Worm (Caenorhabditis elegans) whole organism, L4 larva: ENCODE results near the gene R07E5.17.
A peak's percentile ranks its signal among the peaks of the same experiment; 100 is the strongest.
"Not testable (repeated sequence)": the region's sequence is repeated elsewhere in the genome, so short reads cannot be mapped to it uniquely, and the experiment has no call there.

Source experiments
- D1046.2 ChIP-seq: fragments of 200-800 bp; sonication (Bioruptor generic); IDR thresholded peaks from 2 replicates; pipeline ENCODE4 v1.3.6; 2022; ENCODE audit warnings: missing genetic modification characterization, missing compliant biosample characterization
- F10B5.3 ChIP-seq: sonication (generic microtip); optimal IDR thresholded peaks from 2 replicates; lab custom pipeline; 2016; ENCODE audit warnings: mild to moderate bottlenecking, missing genetic modification characterization, missing compliant biosample characterization
- F37D6.2 ChIP-seq: sonication (generic microtip); optimal IDR thresholded peaks from 2 replicates; lab custom pipeline; 2016; ENCODE audit warnings: mild to moderate bottlenecking, missing genetic modification characterization, missing compliant biosample characterization
- T20F7.1 ChIP-seq: fragments of 200-800 bp; sonication (Bioruptor generic); optimal IDR thresholded peaks from 2 replicates; lab custom pipeline; 2018; ENCODE audit warnings: mild to moderate bottlenecking, missing genetic modification characterization, missing compliant biosample characterization
- T26A8.4 ChIP-seq: fragments of 200-800 bp; sonication (Bioruptor generic); IDR thresholded peaks from 2 replicates; pipeline ENCODE4 v1.3.6; 2022; ENCODE audit warnings: missing genetic modification characterization, missing compliant biosample characterization
- ZK337.2 ChIP-seq: fragments of 200-800 bp; sonication (Bioruptor generic); IDR thresholded peaks from 2 replicates; pipeline ENCODE4 v1.3.6; 2022; ENCODE audit warnings: missing genetic modification reagents, missing genetic modification characterization, missing compliant biosample characterization
- arid-1 ChIP-seq: fragments of 200-800 bp; sonication (Bioruptor generic); conservative IDR thresholded peaks from 2 replicates; pipeline ENCODE4 v1.3.6; 2022; ENCODE audit warnings: missing genetic modification reagents, missing genetic modification characterization, missing compliant biosample characterization
- ctbp-1 ChIP-seq: fragments of 200-800 bp; sonication (Bioruptor generic); IDR thresholded peaks from 2 replicates; pipeline ENCODE4 v1.3.6; 2022; ENCODE audit warnings: missing genetic modification reagents, missing genetic modification characterization, missing compliant biosample characterization
- dmd-6 ChIP-seq: fragments of 200-800 bp; sonication (Bioruptor generic); IDR thresholded peaks from 2 replicates; pipeline ENCODE4 v1.3.6; 2022; ENCODE audit warnings: missing genetic modification reagents, missing genetic modification characterization, missing compliant biosample characterization
- dmd-8 ChIP-seq: fragments of 200-800 bp; sonication (Bioruptor generic); IDR thresholded peaks from 2 replicates; pipeline ENCODE4 v1.3.6; 2022; ENCODE audit warnings: missing genetic modification characterization, missing compliant biosample characterization
- dmd-9 ChIP-seq: fragments of 200-800 bp; sonication (Bioruptor generic); IDR thresholded peaks from 2 replicates; pipeline ENCODE4 v1.3.6; 2022; ENCODE audit warnings: missing genetic modification reagents, missing genetic modification characterization, missing compliant biosample characterization
- duxl-1 ChIP-seq: sonication (generic microtip); optimal IDR thresholded peaks from 2 replicates; lab custom pipeline; 2016; ENCODE audit warnings: mild to moderate bottlenecking, missing genetic modification characterization, moderate library complexity, missing compliant biosample characterization; ENCODE audit not compliant: poor library complexity
- dve-1 ChIP-seq: sonication (generic microtip); optimal IDR thresholded peaks from 2 replicates; lab custom pipeline; 2017; ENCODE audit warnings: antibody characterized with exemption, mild to moderate bottlenecking, missing genetic modification characterization, missing compliant biosample characterization; ENCODE audit not compliant: insufficient read depth
- egl-43 ChIP-seq: fragments of 200-800 bp; sonication (Bioruptor generic); IDR thresholded peaks from 2 replicates; pipeline ENCODE4 v1.3.6; 2022; ENCODE audit warnings: missing genetic modification reagents, missing genetic modification characterization, missing compliant biosample characterization
- fkh-10 ChIP-seq: fragments of 150-350 bp; optimal IDR thresholded peaks from 2 replicates; lab custom pipeline; 2014; ENCODE audit warnings: missing biosample characterization, missing genetic modification reagents, missing genetic modification characterization
- gei-8 ChIP-seq: fragments of 200-800 bp; sonication (Bioruptor generic); optimal IDR thresholded peaks from 2 replicates; lab custom pipeline; 2018; ENCODE audit warnings: mild to moderate bottlenecking, missing genetic modification characterization, missing compliant biosample characterization
- hif-1 ChIP-seq, 2 experiments: sonication (generic microtip); optimal IDR thresholded peaks; 2 replicates each; lab custom pipeline; 2016 to 2017; ENCODE audit warnings: missing compliant biosample characterization in 2 of 2, missing genetic modification characterization in 2 of 2, missing genetic modification reagents in 2 of 2, missing genotype in 2 of 2, mild to moderate bottlenecking in 1 of 2
- hlh-11 ChIP-seq: fragments of 200-800 bp; sonication (Bioruptor generic); optimal IDR thresholded peaks from 2 replicates; lab custom pipeline; 2018; ENCODE audit warnings: mild to moderate bottlenecking, missing genetic modification characterization, missing compliant biosample characterization
- hlh-30 ChIP-seq: sonication (generic microtip); optimal IDR thresholded peaks from 2 replicates; lab custom pipeline; 2017; ENCODE audit warnings: antibody characterized with exemption, mild to moderate bottlenecking, missing genetic modification characterization, missing compliant biosample characterization; ENCODE audit not compliant: insufficient read depth
- lim-7 ChIP-seq: fragments of 200-800 bp; sonication (Bioruptor generic); IDR thresholded peaks from 2 replicates; pipeline ENCODE4 v1.3.6; 2022; ENCODE audit warnings: missing genetic modification characterization, missing compliant biosample characterization
- lin-13 ChIP-seq: fragments of 150-350 bp; optimal IDR thresholded peaks from 2 replicates; lab custom pipeline; 2014; ENCODE audit warnings: missing biosample characterization, missing genetic modification reagents, missing genetic modification characterization
- lin-29 ChIP-seq: fragments of 200-800 bp; sonication (Bioruptor generic); IDR thresholded peaks from 2 replicates; pipeline ENCODE4 v1.3.6; 2022; ENCODE audit warnings: missing genetic modification reagents, missing genetic modification characterization, missing compliant biosample characterization
- lin-38 ChIP-seq: fragments of 200-800 bp; sonication (Bioruptor generic); IDR thresholded peaks from 2 replicates; pipeline ENCODE4 v1.3.6; 2022; ENCODE audit warnings: missing genetic modification reagents, missing genetic modification characterization, missing compliant biosample characterization
- madf-9 ChIP-seq: fragments of 200-800 bp; sonication (Bioruptor generic); conservative IDR thresholded peaks from 2 replicates; pipeline ENCODE4 v1.3.6; 2022; ENCODE audit warnings: missing genetic modification reagents, missing genetic modification characterization, missing compliant biosample characterization
- mdt-29 ChIP-seq: fragments of 200-800 bp; sonication (Bioruptor generic); IDR thresholded peaks from 2 replicates; pipeline ENCODE4 v1.3.6; 2022; ENCODE audit warnings: missing genetic modification reagents, missing genetic modification characterization, missing compliant biosample characterization
- mep-1 ChIP-seq: fragments of 150-350 bp; sonication (generic microtip); optimal IDR thresholded peaks from 3 replicates; lab custom pipeline; 2014; ENCODE audit warnings: missing biosample characterization, missing genetic modification characterization
- mes-2 ChIP-seq: sonication (generic microtip); optimal IDR thresholded peaks from 2 replicates; lab custom pipeline; 2016; ENCODE audit warnings: missing genotype, mild to moderate bottlenecking, missing genetic modification characterization, missing compliant biosample characterization; ENCODE audit not compliant: poor library complexity, severe bottlenecking
- mxl-3 ChIP-seq: fragments of 200-800 bp; sonication (Bioruptor generic); optimal IDR thresholded peaks from 2 replicates; lab custom pipeline; 2018; ENCODE audit warnings: mild to moderate bottlenecking, missing genetic modification characterization, missing compliant biosample characterization
- nhr-111 ChIP-seq: fragments of 200-800 bp; sonication (Bioruptor generic); optimal IDR thresholded peaks from 2 replicates; lab custom pipeline; 2018; ENCODE audit warnings: mild to moderate bottlenecking, missing genetic modification characterization, missing compliant biosample characterization
- nhr-25 ChIP-seq: sonication (generic microtip); optimal IDR thresholded peaks from 2 replicates; lab custom pipeline; 2017; ENCODE audit warnings: missing genetic modification characterization, mild to moderate bottlenecking, missing compliant biosample characterization, antibody characterized with exemption, moderate library complexity, borderline replicate concordance; ENCODE audit not compliant: insufficient read depth
- nhr-28 ChIP-seq: fragments of 150-350 bp; optimal IDR thresholded peaks from 2 replicates; lab custom pipeline; 2014; ENCODE audit warnings: missing biosample characterization, missing genetic modification characterization
- nhr-42 ChIP-seq: fragments of 200-800 bp; sonication (Bioruptor generic); IDR thresholded peaks from 2 replicates; pipeline ENCODE4 v1.3.6; 2022; ENCODE audit warnings: missing genetic modification characterization, missing compliant biosample characterization
- pha-4 ChIP-seq, 2 experiments: fragments of 150-350 bp in 1 of 2; fragments of 200-800 bp in 1 of 2; sonication (Bioruptor generic) in 1 of 2; IDR thresholded peaks in 1 of 2; optimal IDR thresholded peaks in 1 of 2; 2 replicates each; pipeline versions ENCODE4 v1.3.6 to Lab custom; 2014 to 2022; ENCODE audit warnings: missing genetic modification characterization in 2 of 2, missing genetic modification reagents in 2 of 2, missing biosample characterization in 1 of 2, missing compliant biosample characterization in 1 of 2
- php-3 ChIP-seq: fragments of 200-800 bp; sonication (Bioruptor generic); IDR thresholded peaks from 2 replicates; pipeline ENCODE4 v1.3.6; 2022; ENCODE audit warnings: missing genetic modification reagents, missing genetic modification characterization, missing compliant biosample characterization
- rbr-2 ChIP-seq: sonication (generic microtip); optimal IDR thresholded peaks from 2 replicates; lab custom pipeline; 2016; ENCODE audit warnings: missing genotype, missing genetic modification characterization, missing compliant biosample characterization
- saeg-2 ChIP-seq: fragments of 200-800 bp; sonication (Bioruptor generic); IDR thresholded peaks from 2 replicates; pipeline ENCODE4 v1.3.6; 2022; ENCODE audit warnings: missing genetic modification reagents, missing genetic modification characterization, missing compliant biosample characterization
- set-16 ChIP-seq: fragments of 200-800 bp; sonication (Bioruptor generic); IDR thresholded peaks from 2 replicates; pipeline ENCODE4 v1.3.6; 2022; ENCODE audit warnings: missing genetic modification reagents, missing genetic modification characterization, missing compliant biosample characterization
- spr-1 ChIP-seq: sonication (generic microtip); optimal IDR thresholded peaks from 2 replicates; lab custom pipeline; 2016; ENCODE audit warnings: mild to moderate bottlenecking, missing genetic modification characterization, missing compliant biosample characterization
- spr-3 ChIP-seq: fragments of 200-800 bp; sonication (Bioruptor generic); optimal IDR thresholded peaks from 2 replicates; lab custom pipeline; 2018; ENCODE audit warnings: mild to moderate bottlenecking, missing genetic modification characterization, missing compliant biosample characterization
- tra-1 ChIP-seq: fragments of 200-800 bp; sonication (Bioruptor generic); IDR thresholded peaks from 2 replicates; pipeline ENCODE4 v1.3.6; 2022; ENCODE audit warnings: missing genetic modification reagents, missing genetic modification characterization, missing compliant biosample characterization
- unc-62 ChIP-seq, 3 experiments: fragments of 150-350 bp in 1 of 3; sonication (generic microtip); optimal IDR thresholded peaks in 2 of 3; peaks in 1 of 3; 1 replicate in 1 of 3; 2 replicates in 2 of 3; lab custom pipeline; 2014 to 2017; ENCODE audit warnings: missing biosample characterization in 3 of 3, missing genetic modification characterization in 3 of 3, missing genetic modification reagents in 3 of 3, missing genotype in 1 of 3
- vab-7 ChIP-seq: fragments of 200-800 bp; sonication (Bioruptor generic); IDR thresholded peaks from 2 replicates; pipeline ENCODE4 v1.3.6; 2022; ENCODE audit warnings: missing genetic modification reagents, missing genetic modification characterization, missing compliant biosample characterization
- zfp-3 ChIP-seq: fragments of 200-800 bp; sonication (Bioruptor generic); conservative IDR thresholded peaks from 2 replicates; pipeline ENCODE4 v1.3.6; 2022; ENCODE audit warnings: missing genetic modification reagents, missing genetic modification characterization, missing compliant biosample characterization
- zip-11 ChIP-seq: fragments of 200-800 bp; sonication (Bioruptor generic); IDR thresholded peaks from 2 replicates; pipeline ENCODE4 v1.3.6; 2022; ENCODE audit warnings: missing genetic modification characterization, missing compliant biosample characterization
- zip-2 ChIP-seq: fragments of 150-350 bp; optimal IDR thresholded peaks from 2 replicates; lab custom pipeline; 2014; ENCODE audit warnings: missing biosample characterization, missing genetic modification characterization

The R07E5.17 gene

DNA sequence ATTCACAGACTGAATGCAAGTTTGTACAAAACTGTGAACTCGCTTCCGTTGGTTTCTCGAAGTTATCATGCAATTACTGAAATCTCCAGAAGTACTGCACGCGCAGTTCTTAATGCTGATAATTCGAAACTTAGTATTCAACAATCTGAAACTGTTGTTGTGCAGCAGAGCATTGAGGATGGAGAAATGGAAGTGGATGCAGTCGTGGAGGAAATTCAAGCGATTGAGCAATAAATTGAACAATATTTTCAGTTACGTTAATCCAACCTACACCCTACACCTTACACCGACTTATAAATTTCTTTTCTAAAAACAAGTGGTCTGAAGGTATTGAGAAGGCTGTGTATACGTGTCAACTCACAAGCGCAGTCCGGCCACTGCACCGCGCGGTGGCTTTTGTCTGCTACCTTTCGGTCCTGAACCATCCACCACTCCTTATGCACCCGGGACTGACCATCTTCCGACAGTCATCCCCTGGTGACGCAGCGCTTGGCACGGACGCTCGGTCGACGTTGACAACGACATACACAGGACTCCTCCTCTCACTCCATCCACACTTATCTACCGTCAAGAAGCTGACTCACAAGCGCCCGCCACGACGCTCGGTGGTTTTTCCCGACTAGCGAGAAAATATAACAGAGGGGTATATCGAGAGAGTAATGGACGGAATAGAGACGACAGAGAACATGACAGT, 25.5 kb downstream of the R07E5.17 start:
- 0 out of 2 replicates have a peak, but pooled peaks have one; percentile 16 for TF ChIP-seq lin-29
- TF ChIP-seq T20F7.1 (GFP tag; lab: Kevin White, UChicago), result peak; percentile 57
- TF ChIP-seq nhr-25 (tag; lab: Kevin White, UChicago), result peak; percentile 79
- TF ChIP-seq madf-9 (GFP tag; lab: Robert Waterston, UW), result peak; percentile 56; the same call in 1 of the 2 replicates
- peak; percentile 34 for TF ChIP-seq hlh-30
- peak; percentile 91 for TF ChIP-seq set-16
- peak; percentile 34 for TF ChIP-seq F37D6.2 (tag; lab: Kevin White, UChicago)
- peak; percentile 79 for TF ChIP-seq egl-43
- TF ChIP-seq mep-1 (tag; lab: Kevin White, UChicago), result peak; percentile 72
- peak; percentile 45 for TF ChIP-seq zip-2
- peak; percentile 79 for TF ChIP-seq duxl-1 (tag; lab: Kevin White, UChicago)
- peak; percentile 18 for TF ChIP-seq nhr-28 (tag; lab: Kevin White, UChicago)
- peak; percentile 69 for TF ChIP-seq ctbp-1 (GFP tag; lab: Robert Waterston, UW)
- TF ChIP-seq unc-62 (GFP tag; optimal IDR thresholded peaks at IDR 0.05 in 1 of 2; lab: Kevin White, UChicago), result peak in 1 of 2 experiments; percentile 66
- TF ChIP-seq unc-62, pha-4 (tag; optimal IDR thresholded peaks at IDR 0.05; lab: Kevin White, UChicago): not testable (repeated sequence)
- peak; percentile 78 for TF ChIP-seq hlh-11 (tag; lab: Kevin White, UChicago)
- TF ChIP-seq saeg-2 (GFP tag; lab: Robert Waterston, UW), result 0 out of 2 replicates have a peak, but pooled peaks have one; percentile 68
- peak; percentile 4 for TF ChIP-seq fkh-10 (GFP tag; lab: Kevin White, UChicago)
- TF ChIP-seq rbr-2, result peak; percentile 69
- peak; percentile 41 for TF ChIP-seq gei-8 (GFP tag; lab: Kevin White, UChicago)
- peak; percentile 46; the same call in 1 of the 2 replicates for TF ChIP-seq zip-11 (GFP tag; lab: Robert Waterston, UW)
- TF ChIP-seq lim-7 (GFP tag; lab: Robert Waterston, UW), result peak; percentile 65
- peak; percentile 68 for TF ChIP-seq F10B5.3
- peak; percentile 75; the same call in 1 of the 2 replicates for TF ChIP-seq dmd-8
- TF ChIP-seq spr-3 (GFP tag; lab: Kevin White, UChicago), result peak; percentile 44
- TF ChIP-seq mxl-3 (GFP tag; lab: Kevin White, UChicago), result peak; percentile 48
- 0 out of 2 replicates have a peak, but pooled peaks have one; percentile 17 for TF ChIP-seq mdt-29 (GFP tag; lab: Robert Waterston, UW)
- peak; percentile 69 for TF ChIP-seq nhr-111 (GFP tag; lab: Kevin White, UChicago)
- peak; percentile 8; the same call in 1 of the 2 replicates for TF ChIP-seq D1046.2 (GFP tag; lab: Robert Waterston, UW)
- TF ChIP-seq zfp-3 (GFP tag; lab: Robert Waterston, UW), result 0 out of 2 replicates have a peak, but pooled peaks have one; percentile 34
- 0 out of 2 replicates have a peak, but pooled peaks have one; percentile 43 for TF ChIP-seq vab-7 (GFP tag; lab: Robert Waterston, UW)
- peak; percentile 89 for TF ChIP-seq T26A8.4
- peak; percentile 63 for TF ChIP-seq dmd-6 (GFP tag; lab: Robert Waterston, UW)
- TF ChIP-seq arid-1 (GFP tag; lab: Robert Waterston, UW), result peak; percentile 68
- TF ChIP-seq dve-1, result peak; percentile 43
- TF ChIP-seq hif-1 (tag; optimal IDR thresholded peaks at IDR 0.05; lab: Kevin White, UChicago), result peak in 1 of 2 experiments; percentile 54
- TF ChIP-seq spr-1 (tag; lab: Kevin White, UChicago), result peak; percentile 77
- TF ChIP-seq ZK337.2 (GFP tag; lab: Robert Waterston, UW), result peak; percentile 70; the same call in 1 of the 2 replicates
- TF ChIP-seq tra-1 (GFP tag; lab: Robert Waterston, UW), result peak; percentile 64
- peak; percentile 62 for TF ChIP-seq mes-2 (tag; lab: Kevin White, UChicago)
- TF ChIP-seq lin-38 (GFP tag; lab: Robert Waterston, UW), result peak; percentile 72
- TF ChIP-seq php-3 (GFP tag; lab: Robert Waterston, UW), result peak; percentile 48
- peak; percentile 68 for TF ChIP-seq nhr-42 (GFP tag; lab: Robert Waterston, UW)
- peak; percentile 82 for TF ChIP-seq pha-4 (GFP tag; IDR thresholded peaks at IDR 0.05; lab: Robert Waterston, UW)
- TF ChIP-seq lin-13 (GFP tag; lab: Kevin White, UChicago), result peak; percentile 38
- 0 out of 2 replicates have a peak, but pooled peaks have one; percentile 30 for TF ChIP-seq dmd-9 (GFP tag; lab: Robert Waterston, UW)
